Worm (Caenorhabditis elegans): Measurements from ENCODE around the gene Y56A3A.2.

Y56A3A.2 gene

DNA sequence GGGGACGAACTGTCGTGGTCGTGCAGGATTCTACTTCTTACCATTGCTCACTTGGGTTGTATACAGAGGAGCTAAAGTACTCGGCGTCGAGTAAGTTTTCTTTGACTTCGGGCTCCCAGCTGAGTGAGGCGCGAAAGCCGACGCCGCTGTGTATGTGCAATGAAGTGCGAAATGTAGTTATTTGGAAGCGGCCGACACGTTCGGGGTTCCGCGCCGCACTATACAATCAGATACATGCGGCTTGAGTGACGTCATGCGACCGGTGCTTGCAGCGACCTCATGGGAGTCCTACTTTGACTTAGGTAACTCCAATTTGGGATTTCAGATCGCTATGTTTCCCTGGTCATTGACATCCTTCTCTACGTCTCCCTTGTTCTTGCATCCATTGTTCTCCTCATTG is 44.2 kb downstream of the Y56A3A.2 start:
- TF ChIP-seq him-1 (tag; optimal IDR thresholded peaks at IDR 0.05): no peak
- TF ChIP-seq dao-5 (tag; optimal IDR thresholded peaks at IDR 0.05): no peak
- no peak for TF ChIP-seq W03F9.2 (tag; optimal IDR thresholded peaks at IDR 0.05)

DNA sequence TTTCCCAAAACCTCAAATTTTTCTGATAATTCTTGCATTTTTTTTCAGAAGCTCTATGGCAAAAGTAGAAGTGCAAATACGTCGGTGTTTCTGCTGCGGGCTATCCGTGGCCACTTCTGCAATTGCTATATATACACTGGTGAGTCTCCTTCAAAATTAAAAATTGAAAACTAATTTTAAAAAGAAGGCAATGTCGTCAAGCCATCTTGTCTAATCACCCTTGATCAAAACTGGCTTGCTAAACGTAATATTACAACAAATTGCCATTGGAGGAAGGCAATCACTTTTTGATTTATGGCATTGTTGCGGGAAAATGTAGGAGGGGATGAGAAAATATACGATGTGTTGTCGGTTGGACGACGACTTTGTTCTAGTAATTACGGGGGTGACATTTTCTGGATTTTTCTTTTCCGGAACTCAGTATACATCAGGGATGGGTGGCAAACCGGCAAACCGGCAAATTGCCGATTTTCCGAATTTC is 45.5 kb downstream of the Y56A3A.2 start, which contains the start of gene C18D11.1:
Gene C18D11.1 (plus strand): TSS at position 51 of the 481 bp plus-strand sequence.
- TF ChIP-seq dao-5 (tag; optimal IDR thresholded peaks at IDR 0.05) (no peak), W03F9.2 (tag; optimal IDR thresholded peaks at IDR 0.05) (no peak), him-1 (tag; optimal IDR thresholded peaks at IDR 0.05) (no peak)

DNA sequence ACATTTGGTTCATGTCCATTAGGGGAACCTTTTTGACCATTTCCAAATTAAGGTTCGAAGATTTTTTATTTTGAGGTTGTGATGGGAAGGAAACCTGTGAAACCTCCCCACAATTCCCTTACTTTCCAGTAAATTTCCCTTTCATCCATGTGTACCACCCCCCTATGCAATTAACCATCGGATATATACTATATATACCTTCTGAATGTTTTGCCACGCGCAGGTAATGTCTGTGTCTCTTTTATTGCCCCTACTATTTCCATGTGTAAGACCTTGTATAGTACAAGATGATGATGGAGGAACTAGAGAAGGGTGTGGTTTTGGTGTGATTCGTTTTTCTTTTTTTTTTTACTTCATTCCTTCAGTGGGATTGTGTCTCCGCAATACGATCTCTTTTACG is 47.4 kb downstream of the Y56A3A.2 start:
- TF ChIP-seq dao-5 (tag; optimal IDR thresholded peaks at IDR 0.05) (no peak), W03F9.2 (tag; optimal IDR thresholded peaks at IDR 0.05) (no peak), him-1 (tag; optimal IDR thresholded peaks at IDR 0.05) (no peak)

DNA sequence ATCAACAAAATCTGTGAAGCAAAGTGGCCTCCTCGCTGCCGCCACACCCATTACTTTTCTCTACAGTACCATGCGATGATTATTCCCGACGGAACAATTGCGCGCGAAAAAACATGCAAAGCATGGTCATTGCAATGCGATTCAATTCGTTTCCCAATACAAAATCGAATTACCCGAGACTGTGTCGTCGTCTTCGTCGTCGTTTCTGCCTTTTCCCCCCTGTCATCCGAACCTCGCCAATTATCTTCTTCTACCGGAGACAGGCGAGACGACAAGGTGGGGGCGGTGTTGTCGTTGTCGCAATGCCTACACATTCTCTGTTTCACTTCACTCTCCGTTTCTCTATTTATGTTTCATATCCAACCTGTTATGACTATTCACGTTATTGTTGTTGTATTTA is 50.2 kb downstream of the Y56A3A.2 start:
- TF ChIP-seq dao-5 (tag; optimal IDR thresholded peaks at IDR 0.05): no peak
- no peak for TF ChIP-seq him-1 (tag; optimal IDR thresholded peaks at IDR 0.05)
- TF ChIP-seq W03F9.2 (tag; optimal IDR thresholded peaks at IDR 0.05): no peak

DNA sequence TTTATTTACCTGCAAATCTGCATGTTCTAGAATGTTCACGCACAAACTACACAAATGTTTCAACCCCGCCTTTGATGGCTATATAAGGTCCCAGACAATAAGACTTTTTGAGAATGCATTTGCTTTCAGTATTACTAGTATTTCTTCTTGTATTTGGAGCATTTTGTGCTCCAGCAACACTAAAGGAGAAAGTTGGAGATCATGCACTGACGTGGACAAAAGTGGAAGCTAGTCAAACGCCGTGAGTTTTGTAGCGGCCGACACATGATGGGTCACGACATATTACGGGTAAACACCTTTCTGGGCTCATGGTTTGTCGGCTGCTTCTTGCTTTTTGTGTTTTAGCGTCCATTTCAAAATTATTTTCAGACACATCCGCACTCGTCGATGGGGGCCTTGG is 51.6 kb downstream of the Y56A3A.2 start, which contains the start of gene C18D11.6:
Gene C18D11.6 (plus strand): TSS at position 110 of the 400 bp plus-strand sequence.
- TF ChIP-seq W03F9.2 (tag; optimal IDR thresholded peaks at IDR 0.05) (no peak), him-1 (tag; optimal IDR thresholded peaks at IDR 0.05) (no peak), dao-5 (tag; optimal IDR thresholded peaks at IDR 0.05) (no peak)

DNA sequence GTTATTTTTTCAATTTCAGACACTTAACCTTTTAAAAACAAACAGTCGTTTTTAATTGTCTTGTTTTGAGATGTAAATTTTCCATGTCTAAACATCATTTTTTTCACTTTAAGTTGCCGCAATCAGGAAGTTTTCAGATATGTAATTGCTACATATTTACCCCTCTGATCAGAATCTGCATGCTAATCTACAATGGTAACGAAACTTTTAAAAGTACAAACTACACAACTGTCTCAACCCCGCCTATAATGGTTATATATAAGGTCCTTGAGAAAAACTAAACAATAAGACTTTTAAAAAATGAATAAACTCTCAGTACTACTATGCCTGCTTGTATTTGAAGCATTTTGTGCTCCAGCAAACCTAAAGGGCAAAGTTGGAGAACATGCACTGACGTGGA is 53.2 kb downstream of the Y56A3A.2 start, which contains the start of gene C18D11.9:
Gene C18D11.9 (plus strand): TSS at position 301 of the 400 bp plus-strand sequence.
- no peak for TF ChIP-seq him-1 (tag; optimal IDR thresholded peaks at IDR 0.05)
- TF ChIP-seq W03F9.2 (tag; optimal IDR thresholded peaks at IDR 0.05): no peak
- no peak for TF ChIP-seq dao-5 (tag; optimal IDR thresholded peaks at IDR 0.05)

DNA sequence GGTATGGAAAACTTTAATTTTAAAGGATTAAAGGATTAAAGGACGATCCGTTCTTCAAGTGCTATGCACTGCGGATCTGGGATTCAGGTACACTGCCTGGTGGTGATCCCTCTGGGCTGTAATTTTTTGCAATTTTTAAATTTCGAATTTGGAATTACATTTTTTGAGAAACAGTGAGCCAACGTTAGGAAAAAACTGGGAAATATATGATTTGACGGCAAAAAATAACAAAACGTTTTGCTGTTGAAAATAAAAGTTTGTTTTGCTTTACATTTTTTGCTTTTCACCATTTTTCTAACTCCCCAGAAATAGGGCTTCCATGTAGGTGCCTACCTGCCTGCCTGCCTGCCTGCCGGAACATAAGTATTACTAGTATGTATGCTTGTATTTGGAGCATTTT is 54.6 kb downstream of the Y56A3A.2 start, which contains the start of gene C18D11.10:
Gene C18D11.10 (plus strand): TSS at position 301 of the 400 bp plus-strand sequence.
- TF ChIP-seq dao-5 (tag; optimal IDR thresholded peaks at IDR 0.05) (no peak), him-1 (tag; optimal IDR thresholded peaks at IDR 0.05) (no peak), W03F9.2 (tag; optimal IDR thresholded peaks at IDR 0.05) (no peak)

DNA sequence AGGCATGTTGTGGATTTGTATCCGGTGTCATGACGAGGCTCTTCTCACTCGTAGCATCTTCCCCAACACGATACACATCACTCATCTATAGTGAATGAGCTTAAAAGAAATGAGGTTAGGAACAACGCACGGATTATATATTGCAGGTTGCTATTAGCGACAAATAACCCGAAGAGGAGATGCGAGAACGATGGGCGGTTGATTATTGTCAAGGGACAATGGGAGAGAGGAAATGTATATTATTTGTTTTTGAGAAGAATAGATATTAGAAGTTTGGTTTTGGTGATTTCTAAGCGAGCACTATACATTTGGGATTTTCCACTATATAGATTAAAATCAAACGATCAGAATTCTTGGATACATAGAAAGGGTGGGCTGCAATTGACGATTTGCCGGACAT is 55.4 kb downstream of the Y56A3A.2 start, which contains the start of gene C18D11.7:
Gene C18D11.7 (minus strand): TSS at position 101 of the 400 bp plus-strand sequence.
- TF ChIP-seq W03F9.2 (tag; optimal IDR thresholded peaks at IDR 0.05): no peak
- no peak for TF ChIP-seq dao-5 (tag; optimal IDR thresholded peaks at IDR 0.05)
- TF ChIP-seq him-1 (tag; optimal IDR thresholded peaks at IDR 0.05): no peak
